Worm (Caenorhabditis elegans): ENCODE measurements around the gene ZK666.2.

The ZK666.2 gene

ce11 chrII:10446300-10446699 is 25.4 kb downstream of the ZK666.2 start:
- no peak for TF ChIP-seq Y105C5A.15 (GFP tag; IDR thresholded peaks at IDR 0.05)
- TF ChIP-seq nhr-77 (tag; optimal IDR thresholded peaks at IDR 0.05), result peak; percentile 79
- peak; percentile 54; the same call in 1 of the 2 replicates for TF ChIP-seq php-3 (GFP tag; IDR thresholded peaks at IDR 0.05)
- no peak for TF ChIP-seq tag-97 (GFP tag; IDR thresholded peaks at IDR 0.05)
- TF ChIP-seq nhr-28 (tag; optimal IDR thresholded peaks at IDR 0.05), result peak; percentile 85
- TF ChIP-seq dmd-6 (GFP tag; IDR thresholded peaks at IDR 0.05), result peak; percentile 71
- no peak for TF ChIP-seq nhr-10 (tag; optimal IDR thresholded peaks at IDR 0.05)
- TF ChIP-seq mdt-29 (GFP tag; IDR thresholded peaks at IDR 0.05), result peak; percentile 77
- peak in 1 of 2 experiments; percentile 47 for TF ChIP-seq mdl-1 (tag; optimal IDR thresholded peaks at IDR 0.05)
- peak; percentile 69 for TF ChIP-seq ama-1 (optimal IDR thresholded peaks at IDR 0.05)
- peak in 1 of 2 experiments; percentile 97 for TF ChIP-seq unc-62 (GFP tag; optimal IDR thresholded peaks at IDR 0.05 in 1 of 2)
- no peak for TF ChIP-seq unc-62 (tag; optimal IDR thresholded peaks at IDR 0.05)
- peak in 1 of 2 experiments; percentile 29 for TF ChIP-seq lsy-2 (tag; optimal IDR thresholded peaks at IDR 0.05)
- TF ChIP-seq Y75B8A.6 (GFP tag; IDR thresholded peaks at IDR 0.05), result no peak
- TF ChIP-seq daf-16 (GFP tag; optimal IDR thresholded peaks at IDR 0.05), result peak in 1 of 2 experiments; percentile 55
- peak; percentile 21 for TF ChIP-seq daf-16 (tag; optimal IDR thresholded peaks at IDR 0.05)
- TF ChIP-seq attf-4 (tag; optimal IDR thresholded peaks at IDR 0.05), result no peak
- TF ChIP-seq madf-9 (GFP tag; conservative IDR thresholded peaks at IDR 0.05), result no peak
- peak; percentile 90 for TF ChIP-seq hlh-30 (tag; optimal IDR thresholded peaks at IDR 0.05; ENCODE audit: insufficient read depth)
- peak; percentile 80 for TF ChIP-seq dve-1 (tag; optimal IDR thresholded peaks at IDR 0.05; ENCODE audit: insufficient read depth)
- TF ChIP-seq mxl-3 (GFP tag; optimal IDR thresholded peaks at IDR 0.05), result peak; percentile 21
- peak; percentile 78 for TF ChIP-seq nhr-11 (tag; optimal IDR thresholded peaks at IDR 0.05)
- peak; percentile 86 for TF ChIP-seq hlh-11 (tag; optimal IDR thresholded peaks at IDR 0.05)

ce11 chrII:10445738-10446137 is 26.0 kb downstream of the ZK666.2 start:
- no peak for TF ChIP-seq zip-2 (tag; optimal IDR thresholded peaks at IDR 0.05)
- TF ChIP-seq lsy-2 (tag; optimal IDR thresholded peaks at IDR 0.05), result no peak
- no peak for TF ChIP-seq F10B5.3 (tag; optimal IDR thresholded peaks at IDR 0.05)
- peak; percentile 66 for TF ChIP-seq mxl-3 (GFP tag; optimal IDR thresholded peaks at IDR 0.05)
- peak; percentile 64 for TF ChIP-seq hmg-1.1 (GFP tag; IDR thresholded peaks at IDR 0.05)
- TF ChIP-seq mep-1 (tag; optimal IDR thresholded peaks at IDR 0.05), result peak; percentile 3
- no peak for TF ChIP-seq set-16 (GFP tag; IDR thresholded peaks at IDR 0.05)
- peak; percentile 75 for TF ChIP-seq nhr-11 (tag; optimal IDR thresholded peaks at IDR 0.05)
- no peak for TF ChIP-seq zag-1 (tag; optimal IDR thresholded peaks at IDR 0.05)
- peak; percentile 23 for TF ChIP-seq ama-1 (optimal IDR thresholded peaks at IDR 0.05)
- TF ChIP-seq madf-5 (GFP tag; IDR thresholded peaks at IDR 0.05), result no peak
- TF ChIP-seq hif-1 (tag; optimal IDR thresholded peaks at IDR 0.05), result peak in 1 of 2 experiments; percentile 30
- peak; percentile 28 for TF ChIP-seq hlh-11 (tag; optimal IDR thresholded peaks at IDR 0.05)
- peak; percentile 49 for TF ChIP-seq hlh-30 (tag; optimal IDR thresholded peaks at IDR 0.05; ENCODE audit: insufficient read depth)
- TF ChIP-seq ZK546.5 (tag; optimal IDR thresholded peaks at IDR 0.05), result no peak
- no peak for TF ChIP-seq snpc-4 (tag; optimal IDR thresholded peaks at IDR 0.05)
- peak; percentile 51 to 67 for TF ChIP-seq mdl-1 (tag; optimal IDR thresholded peaks at IDR 0.05)
- peak; percentile 33 for TF ChIP-seq rbr-2 (tag; optimal IDR thresholded peaks at IDR 0.05)
- TF ChIP-seq vab-7 (GFP tag; IDR thresholded peaks at IDR 0.05), result no peak
- peak; percentile 44 for TF ChIP-seq mes-2 (tag; optimal IDR thresholded peaks at IDR 0.05; ENCODE audit: poor library complexity, severe bottlenecking)
- TF ChIP-seq aha-1 (tag), result peak; percentile 83
- TF ChIP-seq daf-12 (tag; optimal IDR thresholded peaks at IDR 0.05), result no peak
- TF ChIP-seq unc-130 (GFP tag; optimal IDR thresholded peaks at IDR 0.05), result no peak
- TF ChIP-seq pha-4 (GFP tag; IDR thresholded peaks at IDR 0.05), result no peak
- peak; percentile 8 for TF ChIP-seq pha-4 (tag; optimal IDR thresholded peaks at IDR 0.05)
- no peak for TF ChIP-seq ceh-62 (tag; optimal IDR thresholded peaks at IDR 0.05)
- TF ChIP-seq attf-4 (tag; optimal IDR thresholded peaks at IDR 0.05), result no peak
- TF ChIP-seq zip-11 (GFP tag; IDR thresholded peaks at IDR 0.05), result no peak
- TF ChIP-seq nhr-25 (tag; optimal IDR thresholded peaks at IDR 0.05; ENCODE audit: borderline replicate concordance, insufficient read depth), result no peak
- TF ChIP-seq daf-16 (GFP tag; optimal IDR thresholded peaks at IDR 0.05), result no peak
- TF ChIP-seq daf-16 (tag; optimal IDR thresholded peaks at IDR 0.05), result peak; percentile 27
- peak; percentile 52; the same call in 1 of the 2 replicates for TF ChIP-seq tra-1 (GFP tag; IDR thresholded peaks at IDR 0.05)
- peak; percentile 77 for TF ChIP-seq nhr-28 (tag; optimal IDR thresholded peaks at IDR 0.05)
- no peak for TF ChIP-seq egl-43 (GFP tag; IDR thresholded peaks at IDR 0.05)
- TF ChIP-seq daf-19 (GFP tag; conservative IDR thresholded peaks at IDR 0.05), result no peak
- no peak for TF ChIP-seq Y75B8A.6 (GFP tag; IDR thresholded peaks at IDR 0.05)
- TF ChIP-seq dpl-1 (GFP tag; optimal IDR thresholded peaks at IDR 0.05), result peak; percentile 17
- TF ChIP-seq dmd-6 (GFP tag; IDR thresholded peaks at IDR 0.05), result peak; percentile 38; the same call in 1 of the 2 replicates

Measured in whole organism, L4 larva.